Worm (Caenorhabditis elegans) whole organism, L4 larva: ENCODE results near the gene srh-73.

ENCODE experiments used
- D1046.2 ChIP-seq: fragments of 200-800 bp; sonication (Bioruptor generic); IDR thresholded peaks from 2 replicates; pipeline ENCODE4 v1.3.6; 2022; ENCODE audit warnings: missing genetic modification characterization, missing compliant biosample characterization
- F26F4.8 ChIP-seq: fragments of 200-800 bp; sonication (Bioruptor generic); conservative IDR thresholded peaks from 2 replicates; pipeline ENCODE4 v1.3.6; 2022; ENCODE audit warnings: missing genetic modification characterization, missing compliant biosample characterization
- F37D6.2 ChIP-seq: sonication (generic microtip); optimal IDR thresholded peaks from 2 replicates; lab custom pipeline; 2016; ENCODE audit warnings: mild to moderate bottlenecking, missing genetic modification characterization, missing compliant biosample characterization
- R02D3.7 ChIP-seq: fragments of 150-350 bp; sonication (generic microtip); optimal IDR thresholded peaks from 3 replicates; lab custom pipeline; 2014; ENCODE audit warnings: missing biosample characterization, missing genetic modification characterization
- T26A8.4 ChIP-seq: fragments of 200-800 bp; sonication (Bioruptor generic); IDR thresholded peaks from 2 replicates; pipeline ENCODE4 v1.3.6; 2022; ENCODE audit warnings: missing genetic modification characterization, missing compliant biosample characterization
- Y5F2A.4 ChIP-seq: fragments of 200-800 bp; sonication (Bioruptor generic); optimal IDR thresholded peaks from 2 replicates; lab custom pipeline; 2018; ENCODE audit warnings: mild to moderate bottlenecking, missing genetic modification characterization, missing compliant biosample characterization
- Y75B8A.6 ChIP-seq: fragments of 200-800 bp; sonication (Bioruptor generic); IDR thresholded peaks from 2 replicates; pipeline ENCODE4 v1.3.6; 2022; ENCODE audit warnings: missing genetic modification reagents, missing genetic modification characterization, missing compliant biosample characterization
- ZK337.2 ChIP-seq: fragments of 200-800 bp; sonication (Bioruptor generic); IDR thresholded peaks from 2 replicates; pipeline ENCODE4 v1.3.6; 2022; ENCODE audit warnings: missing genetic modification reagents, missing genetic modification characterization, missing compliant biosample characterization
- ZK546.5 ChIP-seq, 2 experiments: sonication (generic microtip); optimal IDR thresholded peaks; 2 replicates each; lab custom pipeline; 2017; ENCODE audit warnings: missing biosample characterization in 2 of 2, missing genetic modification characterization in 2 of 2
- arid-1 ChIP-seq: fragments of 200-800 bp; sonication (Bioruptor generic); conservative IDR thresholded peaks from 2 replicates; pipeline ENCODE4 v1.3.6; 2022; ENCODE audit warnings: missing genetic modification reagents, missing genetic modification characterization, missing compliant biosample characterization
- ceh-20 ChIP-seq: fragments of 200-800 bp; sonication (Bioruptor generic); IDR thresholded peaks from 2 replicates; pipeline ENCODE4 v1.3.6; 2022; ENCODE audit warnings: missing genetic modification reagents, missing genetic modification characterization, missing compliant biosample characterization
- ceh-28 ChIP-seq: fragments of 150-350 bp; optimal IDR thresholded peaks from 2 replicates; lab custom pipeline; 2014; ENCODE audit warnings: missing biosample characterization, missing genetic modification reagents, missing genetic modification characterization
- ceh-32 ChIP-seq: sonication (generic microtip); optimal IDR thresholded peaks from 2 replicates; lab custom pipeline; 2016; ENCODE audit warnings: mild to moderate bottlenecking, missing genetic modification characterization, missing compliant biosample characterization; ENCODE audit not compliant: poor library complexity
- ces-1 ChIP-seq: fragments of 150-350 bp; sonication (generic microtip); optimal IDR thresholded peaks from 4 replicates; lab custom pipeline; 2014; ENCODE audit warnings: missing biosample characterization, missing genetic modification reagents, missing genetic modification characterization
- ctbp-1 ChIP-seq: fragments of 200-800 bp; sonication (Bioruptor generic); IDR thresholded peaks from 2 replicates; pipeline ENCODE4 v1.3.6; 2022; ENCODE audit warnings: missing genetic modification reagents, missing genetic modification characterization, missing compliant biosample characterization
- daf-12 ChIP-seq: fragments of 150-350 bp; optimal IDR thresholded peaks from 2 replicates; lab custom pipeline; 2014; ENCODE audit warnings: missing biosample characterization, missing genetic modification reagents, missing genetic modification characterization
- daf-19 ChIP-seq: fragments of 200-800 bp; sonication (Bioruptor generic); conservative IDR thresholded peaks from 2 replicates; pipeline ENCODE4 v1.3.6; 2022; ENCODE audit warnings: missing genetic modification characterization, missing compliant biosample characterization
- dmd-9 ChIP-seq: fragments of 200-800 bp; sonication (Bioruptor generic); IDR thresholded peaks from 2 replicates; pipeline ENCODE4 v1.3.6; 2022; ENCODE audit warnings: missing genetic modification reagents, missing genetic modification characterization, missing compliant biosample characterization
- duxl-1 ChIP-seq: sonication (generic microtip); optimal IDR thresholded peaks from 2 replicates; lab custom pipeline; 2016; ENCODE audit warnings: mild to moderate bottlenecking, missing genetic modification characterization, moderate library complexity, missing compliant biosample characterization; ENCODE audit not compliant: poor library complexity
- egl-43 ChIP-seq: fragments of 200-800 bp; sonication (Bioruptor generic); IDR thresholded peaks from 2 replicates; pipeline ENCODE4 v1.3.6; 2022; ENCODE audit warnings: missing genetic modification reagents, missing genetic modification characterization, missing compliant biosample characterization
- fos-1 ChIP-seq: fragments of 150-350 bp; optimal IDR thresholded peaks from 2 replicates; lab custom pipeline; 2014; ENCODE audit warnings: missing biosample characterization, missing genetic modification characterization
- hmg-1.1 ChIP-seq: fragments of 200-800 bp; sonication (Bioruptor generic); IDR thresholded peaks from 2 replicates; pipeline ENCODE4 v1.3.6; 2022; ENCODE audit warnings: missing genetic modification reagents, missing genetic modification characterization, missing compliant biosample characterization
- lin-1 ChIP-seq: fragments of 200-800 bp; sonication (Bioruptor generic); IDR thresholded peaks from 2 replicates; pipeline ENCODE4 v1.3.6; 2022; ENCODE audit warnings: missing genetic modification reagents, missing genetic modification characterization, missing compliant biosample characterization
- lin-15B ChIP-seq: fragments of 150-350 bp; sonication (generic microtip); optimal IDR thresholded peaks from 3 replicates; lab custom pipeline; 2014; ENCODE audit warnings: missing biosample characterization, missing genetic modification characterization
- mdl-1 ChIP-seq, 2 experiments: fragments of 150-350 bp in 1 of 2; sonication (generic microtip) in 1 of 2; optimal IDR thresholded peaks; 2 replicates each; lab custom pipeline; 2014 to 2017; ENCODE audit warnings: missing biosample characterization in 2 of 2, missing genetic modification characterization in 2 of 2
- mxl-2 ChIP-seq: fragments of 200-800 bp; sonication (Bioruptor generic); conservative IDR thresholded peaks from 2 replicates; pipeline ENCODE4 v1.3.6; 2022; ENCODE audit warnings: missing genetic modification reagents, missing genetic modification characterization, missing compliant biosample characterization
- mxl-3 ChIP-seq: fragments of 200-800 bp; sonication (Bioruptor generic); optimal IDR thresholded peaks from 2 replicates; lab custom pipeline; 2018; ENCODE audit warnings: mild to moderate bottlenecking, missing genetic modification characterization, missing compliant biosample characterization
- nhr-111 ChIP-seq: fragments of 200-800 bp; sonication (Bioruptor generic); optimal IDR thresholded peaks from 2 replicates; lab custom pipeline; 2018; ENCODE audit warnings: mild to moderate bottlenecking, missing genetic modification characterization, missing compliant biosample characterization
- nhr-28 ChIP-seq: fragments of 150-350 bp; optimal IDR thresholded peaks from 2 replicates; lab custom pipeline; 2014; ENCODE audit warnings: missing biosample characterization, missing genetic modification characterization
- nhr-6 ChIP-seq: fragments of 150-350 bp; optimal IDR thresholded peaks from 2 replicates; lab custom pipeline; 2014; ENCODE audit warnings: missing biosample characterization, missing genetic modification characterization
- pha-4 ChIP-seq, 2 experiments: fragments of 150-350 bp in 1 of 2; fragments of 200-800 bp in 1 of 2; sonication (Bioruptor generic) in 1 of 2; IDR thresholded peaks in 1 of 2; optimal IDR thresholded peaks in 1 of 2; 2 replicates each; pipeline versions ENCODE4 v1.3.6 to Lab custom; 2014 to 2022; ENCODE audit warnings: missing genetic modification characterization in 2 of 2, missing genetic modification reagents in 2 of 2, missing biosample characterization in 1 of 2, missing compliant biosample characterization in 1 of 2
- pqm-1 ChIP-seq: sonication (generic microtip); optimal IDR thresholded peaks from 2 replicates; lab custom pipeline; 2017; ENCODE audit warnings: missing biosample characterization, missing genetic modification characterization
- sdz-12 ChIP-seq: fragments of 200-800 bp; sonication (Bioruptor generic); optimal IDR thresholded peaks from 2 replicates; lab custom pipeline; 2018; ENCODE audit warnings: mild to moderate bottlenecking, missing genetic modification characterization, missing compliant biosample characterization
- set-16 ChIP-seq: fragments of 200-800 bp; sonication (Bioruptor generic); IDR thresholded peaks from 2 replicates; pipeline ENCODE4 v1.3.6; 2022; ENCODE audit warnings: missing genetic modification reagents, missing genetic modification characterization, missing compliant biosample characterization
- skn-1 ChIP-seq: fragments of 150-350 bp; optimal IDR thresholded peaks from 2 replicates; lab custom pipeline; 2014; ENCODE audit warnings: missing biosample characterization, missing genetic modification characterization
- snpc-1.2 ChIP-seq: fragments of 200-800 bp; sonication (Bioruptor generic); IDR thresholded peaks from 2 replicates; pipeline ENCODE4 v1.3.6; 2022; ENCODE audit warnings: missing genetic modification reagents, missing genetic modification characterization, missing compliant biosample characterization
- snpc-4 ChIP-seq: fragments of 150-350 bp; optimal IDR thresholded peaks from 2 replicates; lab custom pipeline; 2014; ENCODE audit warnings: missing biosample characterization, missing genetic modification characterization
- spr-3 ChIP-seq: fragments of 200-800 bp; sonication (Bioruptor generic); optimal IDR thresholded peaks from 2 replicates; lab custom pipeline; 2018; ENCODE audit warnings: mild to moderate bottlenecking, missing genetic modification characterization, missing compliant biosample characterization
- unc-62 ChIP-seq, 3 experiments: fragments of 150-350 bp in 1 of 3; sonication (generic microtip); optimal IDR thresholded peaks in 2 of 3; peaks in 1 of 3; 1 replicate in 1 of 3; 2 replicates in 2 of 3; lab custom pipeline; 2014 to 2017; ENCODE audit warnings: missing biosample characterization in 3 of 3, missing genetic modification characterization in 3 of 3, missing genetic modification reagents in 3 of 3, missing genotype in 1 of 3
- vab-7 ChIP-seq: fragments of 200-800 bp; sonication (Bioruptor generic); IDR thresholded peaks from 2 replicates; pipeline ENCODE4 v1.3.6; 2022; ENCODE audit warnings: missing genetic modification reagents, missing genetic modification characterization, missing compliant biosample characterization
- zip-11 ChIP-seq: fragments of 200-800 bp; sonication (Bioruptor generic); IDR thresholded peaks from 2 replicates; pipeline ENCODE4 v1.3.6; 2022; ENCODE audit warnings: missing genetic modification characterization, missing compliant biosample characterization
- zip-2 ChIP-seq: fragments of 150-350 bp; optimal IDR thresholded peaks from 2 replicates; lab custom pipeline; 2014; ENCODE audit warnings: missing biosample characterization, missing genetic modification characterization
- ztf-11 ChIP-seq: fragments of 150-350 bp; optimal IDR thresholded peaks from 2 replicates; lab custom pipeline; 2014; ENCODE audit warnings: missing biosample characterization, missing genetic modification characterization

The srh-73 gene

DNA sequence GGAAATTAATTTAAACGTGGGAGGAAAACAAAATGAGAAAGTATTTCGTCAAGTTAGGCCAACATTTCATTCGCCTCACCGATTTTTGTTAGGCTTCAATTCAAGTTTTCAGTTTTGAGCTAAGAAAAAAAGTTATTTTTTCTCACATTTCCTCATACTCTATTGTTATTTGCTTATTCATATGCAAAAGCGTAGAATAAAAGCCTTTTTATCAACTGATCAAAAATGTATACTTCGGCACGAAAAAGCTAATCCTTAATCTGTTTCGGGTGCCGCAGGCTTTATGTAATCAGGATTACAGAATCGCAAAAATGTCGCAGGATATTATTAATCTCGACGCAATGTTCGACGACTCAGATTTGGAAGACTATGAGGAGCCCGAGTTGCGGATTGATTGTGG lies 22.1 kb upstream of the srh-73 start, which contains the start of gene T21B4.15 (continued):
- TF ChIP-seq F37D6.2 (tag; lab: Kevin White, UChicago) = no peak
- TF ChIP-seq, all 104 proteins: peak for 0

DNA sequence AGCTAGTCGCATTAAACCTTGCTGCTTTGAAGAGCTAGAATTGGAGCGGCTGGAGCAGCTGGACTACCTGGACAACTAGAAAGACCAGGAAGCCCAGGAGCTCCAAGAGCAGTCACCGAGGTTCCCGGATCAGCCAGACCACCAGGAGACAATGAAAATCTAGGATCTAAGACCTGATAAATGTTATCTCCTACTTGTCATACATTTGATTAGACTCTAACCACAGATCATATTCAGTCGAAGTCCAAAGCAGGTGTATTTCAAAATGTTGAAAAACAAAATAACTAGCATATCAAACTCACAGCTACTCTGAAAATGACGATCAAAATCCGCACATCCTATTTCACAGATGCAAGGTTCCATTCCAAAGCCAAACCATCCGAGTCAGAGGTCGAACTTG lies 20.0 kb upstream of the srh-73 start, which contains the start of gene srz-6:
Gene srz-6, plus strand, starts transcription at position 301 of the 400 bp plus-strand sequence.
- TF ChIP-seq lin-1 (GFP tag; lab: Robert Waterston, UW) = no peak

- TF ChIP-seq ces-1 (GFP tag; lab: Kevin White, UChicago) = no peak
- TF ChIP-seq F26F4.8 = no peak
- no peak for TF ChIP-seq daf-12
- TF ChIP-seq set-16 = peak; percentile 98
- TF ChIP-seq snpc-4 (tag; lab: Kevin White, UChicago) = no peak
- TF ChIP-seq nhr-28 (tag; lab: Kevin White, UChicago) = no peak
- TF ChIP-seq vab-7 = no peak
- TF ChIP-seq egl-43 (GFP tag; lab: Robert Waterston, UW) = no peak
- TF ChIP-seq pha-4 (GFP tag; IDR thresholded peaks at IDR 0.05; lab: Robert Waterston, UW) = 0 out of 2 replicates have a peak, but pooled peaks have one; percentile 49
- TF ChIP-seq pha-4 (tag; optimal IDR thresholded peaks at IDR 0.05; lab: Kevin White, UChicago) = no peak
- TF ChIP-seq ceh-28 = no peak
- no peak for TF ChIP-seq unc-62 (GFP tag; optimal IDR thresholded peaks at IDR 0.05 in 1 of 2; lab: Kevin White, UChicago)
- no peak for TF ChIP-seq unc-62 (tag; optimal IDR thresholded peaks at IDR 0.05; lab: Kevin White, UChicago)
- no peak for TF ChIP-seq arid-1 (GFP tag; lab: Robert Waterston, UW)
- TF ChIP-seq, all 104 proteins: peak for 2
Observed at ce11 chrII:12494067-12494477, 17.9 kb upstream of the srh-73 start.

DNA sequence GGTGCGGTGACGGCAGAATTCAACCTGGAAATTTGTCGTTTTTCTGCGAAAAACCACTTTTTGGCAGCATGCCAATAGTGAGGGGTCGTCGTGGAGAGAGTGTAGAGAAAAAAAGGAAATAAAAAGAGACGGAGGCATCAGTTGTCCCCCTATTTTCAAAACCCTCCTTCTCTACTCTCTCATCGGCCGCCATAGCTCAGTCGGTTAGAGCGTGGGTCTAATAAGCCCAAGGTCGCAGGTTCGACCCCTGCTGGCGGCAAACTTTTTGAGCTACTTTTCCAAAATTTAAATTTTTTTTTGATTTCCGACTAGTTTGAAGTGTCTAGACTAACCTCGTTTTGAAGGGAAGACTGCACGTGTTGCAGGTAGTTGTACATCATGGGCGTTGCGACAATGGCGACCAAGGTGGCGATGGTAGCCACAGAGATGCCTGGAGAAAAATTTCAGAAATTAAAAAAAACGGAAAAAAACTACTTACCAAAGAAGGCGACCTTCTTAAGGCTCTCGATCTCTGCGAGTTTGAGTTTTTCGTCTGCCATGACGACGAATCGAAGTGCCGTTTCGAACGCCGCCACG lies 17.3 kb upstream of the srh-73 start, which contains the start of gene col-85:
Gene col-85, minus strand, starts transcription at position 540 of the 576 bp plus-strand sequence.
- TF ChIP-seq Y75B8A.6 (GFP tag; lab: Robert Waterston, UW) = peak; percentile 73; the same call in 1 of the 2 replicates
- peak in 1 of 2 experiments; percentile 59 for TF ChIP-seq mdl-1 (tag; optimal IDR thresholded peaks at IDR 0.05; lab: Kevin White, UChicago)
- TF ChIP-seq pqm-1 = no peak
- peak; percentile 42 for TF ChIP-seq mxl-3 (GFP tag; lab: Kevin White, UChicago)
- TF ChIP-seq zip-11 (GFP tag; lab: Robert Waterston, UW) = 0 out of 2 replicates have a peak, but pooled peaks have one; percentile 53
- peak; percentile 53 for TF ChIP-seq F37D6.2 (tag; lab: Kevin White, UChicago)
- TF ChIP-seq duxl-1 (tag; lab: Kevin White, UChicago) = peak; percentile 82
- peak; percentile 88 for TF ChIP-seq snpc-1.2 (GFP tag; lab: Robert Waterston, UW)
- TF ChIP-seq sdz-12 (GFP tag; lab: Kevin White, UChicago) = no peak
- TF ChIP-seq nhr-111 (GFP tag; lab: Kevin White, UChicago) = peak; percentile 73
- TF ChIP-seq ZK546.5 (tag; optimal IDR thresholded peaks at IDR 0.05; lab: Kevin White, UChicago) = no peak
- TF ChIP-seq ctbp-1 (GFP tag; lab: Robert Waterston, UW) = peak; percentile 91
- TF ChIP-seq mxl-2 (GFP tag; lab: Robert Waterston, UW) = peak; percentile 73
- TF ChIP-seq ZK337.2 = peak; percentile 93
- TF ChIP-seq nhr-28 (tag; lab: Kevin White, UChicago) = peak; percentile 48
- TF ChIP-seq dmd-9 = peak; percentile 87
- TF ChIP-seq fos-1 (tag; lab: Kevin White, UChicago) = no peak
- TF ChIP-seq Y5F2A.4 (GFP tag; lab: Kevin White, UChicago) = peak; percentile 79
- TF ChIP-seq unc-62 (GFP tag; optimal IDR thresholded peaks at IDR 0.05 in 1 of 2; lab: Kevin White, UChicago) = peak in 1 of 2 experiments; percentile 79
- no peak for TF ChIP-seq unc-62 (tag; optimal IDR thresholded peaks at IDR 0.05; lab: Kevin White, UChicago)
- TF ChIP-seq ceh-20 (GFP tag; lab: Robert Waterston, UW) = peak; percentile 78
- peak; percentile 92 for TF ChIP-seq T26A8.4
- TF ChIP-seq ceh-32 = peak; percentile 2
- TF ChIP-seq R02D3.7 = peak; percentile 21
- no peak for TF ChIP-seq lin-15B (tag; lab: Kevin White, UChicago)
- peak; percentile 81 for TF ChIP-seq spr-3 (GFP tag; lab: Kevin White, UChicago)
- TF ChIP-seq ztf-11 (tag; lab: Kevin White, UChicago) = no peak
- no peak for TF ChIP-seq daf-19 (GFP tag; lab: Robert Waterston, UW)
- TF ChIP-seq zip-2 = peak; percentile 60
- no peak for TF ChIP-seq skn-1 (tag; lab: Kevin White, UChicago)
- TF ChIP-seq nhr-6 (tag; lab: Kevin White, UChicago) = peak; percentile 48
- TF ChIP-seq hmg-1.1 (GFP tag; lab: Robert Waterston, UW) = peak; percentile 98
- TF ChIP-seq D1046.2 (GFP tag; lab: Robert Waterston, UW) = peak; percentile 91
